Worm (Caenorhabditis elegans) whole organism, L4 larva: ENCODE measurements around the gene lys-10.

Experiments used
- F10B5.3 ChIP-seq: sonication (generic microtip); optimal IDR thresholded peaks from 2 replicates; lab custom pipeline; 2016; ENCODE audit warnings: mild to moderate bottlenecking, missing genetic modification characterization, missing compliant biosample characterization
- ceh-82 ChIP-seq: sonication (generic microtip); optimal IDR thresholded peaks from 2 replicates; lab custom pipeline; 2017; ENCODE audit warnings: missing biosample characterization, missing genetic modification characterization
- jun-1 ChIP-seq: fragments of 150-350 bp; optimal IDR thresholded peaks from 2 replicates; lab custom pipeline; 2014; ENCODE audit warnings: missing biosample characterization, missing genetic modification reagents, missing genetic modification characterization
- lin-39 ChIP-seq: fragments of 150-350 bp; optimal IDR thresholded peaks from 2 replicates; lab custom pipeline; 2014; ENCODE audit warnings: missing biosample characterization, missing genetic modification reagents, missing genetic modification characterization
- nhr-237 ChIP-seq: sonication (generic microtip); optimal IDR thresholded peaks from 2 replicates; lab custom pipeline; 2017; ENCODE audit warnings: missing biosample characterization, missing genetic modification characterization
- nhr-6 ChIP-seq: fragments of 150-350 bp; optimal IDR thresholded peaks from 2 replicates; lab custom pipeline; 2014; ENCODE audit warnings: missing biosample characterization, missing genetic modification characterization
- nhr-76 ChIP-seq: fragments of 150-350 bp; optimal IDR thresholded peaks from 2 replicates; lab custom pipeline; 2014; ENCODE audit warnings: missing biosample characterization, missing genetic modification characterization
- rbr-2 ChIP-seq: sonication (generic microtip); optimal IDR thresholded peaks from 2 replicates; lab custom pipeline; 2016; ENCODE audit warnings: missing genotype, missing genetic modification characterization, missing compliant biosample characterization
- snpc-1.2 ChIP-seq: fragments of 200-800 bp; sonication (Bioruptor generic); IDR thresholded peaks from 2 replicates; pipeline ENCODE4 v1.3.6; 2022; ENCODE audit warnings: missing genetic modification reagents, missing genetic modification characterization, missing compliant biosample characterization
- snpc-4 ChIP-seq: fragments of 150-350 bp; optimal IDR thresholded peaks from 2 replicates; lab custom pipeline; 2014; ENCODE audit warnings: missing biosample characterization, missing genetic modification characterization
- zag-1 ChIP-seq: fragments of 150-350 bp; optimal IDR thresholded peaks from 2 replicates; lab custom pipeline; 2014; ENCODE audit warnings: missing biosample characterization, missing genetic modification characterization

DNA sequence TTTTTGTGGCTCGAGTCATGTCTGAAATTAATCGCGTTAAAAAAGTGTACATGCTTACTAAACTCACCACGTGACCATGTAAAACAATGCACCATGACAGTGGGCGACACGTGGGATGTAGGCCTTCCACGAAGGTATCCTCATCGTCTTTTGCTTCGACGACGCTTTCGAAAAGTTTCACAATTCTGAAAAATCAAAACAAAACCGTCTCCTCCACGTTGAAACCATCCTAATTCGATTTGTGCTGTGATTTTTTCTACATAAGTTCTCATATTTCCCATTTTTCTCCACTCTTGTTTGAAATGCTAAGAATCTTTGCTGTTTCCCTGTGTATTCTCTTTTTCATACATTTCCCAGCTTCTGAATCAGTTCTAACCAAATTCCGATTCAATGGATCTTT, 21.9 kb downstream of the lys-10 start, which contains the start of gene F17E9.3:
- TF ChIP-seq rbr-2, result no peak
- TF ChIP-seq snpc-4 (tag; lab: Kevin White, UChicago), result no peak
- TF ChIP-seq jun-1 (tag; lab: Kevin White, UChicago), result no peak
- no peak for TF ChIP-seq F10B5.3 (tag; lab: Kevin White, UChicago)
- TF ChIP-seq snpc-1.2 (GFP tag; lab: Robert Waterston, UW), result no peak
- no peak for TF ChIP-seq ceh-82 (tag; lab: Kevin White, UChicago)
- TF ChIP-seq nhr-76 (tag; lab: Kevin White, UChicago), result no peak
- TF ChIP-seq nhr-237 (tag; lab: Kevin White, UChicago), result no peak
- no peak for TF ChIP-seq lin-39 (tag; lab: Kevin White, UChicago)
- TF ChIP-seq nhr-6 (tag; lab: Kevin White, UChicago), result no peak
- no peak for TF ChIP-seq zag-1 (tag; lab: Kevin White, UChicago)
